Fruit fly (Drosophila melanogaster) Kc167 (cell line): ENCODE results near the gene UbcE2M.

ENCODE experiments used
- Myc ChIP-seq: fragments of >200 bp; optimal IDR thresholded peaks from 2 replicates; lab custom pipeline; 2017; ENCODE audit warnings: missing external identifiers
- Sin3A ChIP-seq: fragments of >200 bp; optimal IDR thresholded peaks from 2 replicates; lab custom pipeline; 2018; ENCODE audit warnings: missing external identifiers
- h ChIP-seq: fragments of >200 bp; optimal IDR thresholded peaks from 3 replicates; lab custom pipeline; 2018; ENCODE audit warnings: missing external identifiers
- insv ChIP-seq: fragments of >200 bp; optimal IDR thresholded peaks from 3 replicates; lab custom pipeline; 2018; ENCODE audit warnings: missing external identifiers
- psq ChIP-seq: fragments of >200 bp; optimal IDR thresholded peaks from 2 replicates; lab custom pipeline; 2017; ENCODE audit warnings: missing external identifiers
- ttk ChIP-seq: sonication (Bioruptor generic); optimal IDR thresholded peaks from 2 replicates; lab custom pipeline; 2017; ENCODE audit warnings: missing external identifiers

Gene UbcE2M

DNA sequence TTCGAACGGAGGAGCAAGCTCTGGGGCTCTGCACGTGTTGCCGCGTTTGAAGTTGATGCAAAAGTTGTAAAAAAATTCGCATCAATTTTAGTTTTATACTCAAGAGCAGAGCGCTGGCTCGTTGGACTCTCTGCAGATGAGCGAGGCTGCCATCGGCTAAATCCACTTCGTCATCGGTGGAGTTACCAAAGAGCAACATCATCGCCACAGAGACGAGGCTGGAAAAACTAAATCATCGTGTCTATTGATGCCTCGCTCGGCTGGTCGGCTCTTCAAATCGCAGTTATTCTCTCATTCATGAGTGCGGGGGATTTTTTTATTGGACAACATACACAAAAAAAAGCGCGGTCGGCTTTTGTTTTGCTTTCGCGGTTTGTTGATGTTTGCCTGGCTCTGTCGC lies 32.4 kb downstream of the UbcE2M start, which contains the start of gene CG13675:
CG13675 (minus strand) TSS at position 83 of the 400 bp plus-strand sequence.
- TF ChIP-seq ttk (lab: Kevin White, UChicago): no peak
- no peak for TF ChIP-seq insv
- no peak for TF ChIP-seq h (lab: Kevin White, UChicago)
- TF ChIP-seq psq (lab: Kevin White, UChicago): no peak
- no peak for TF ChIP-seq Myc (lab: Kevin White, UChicago)
- no peak for TF ChIP-seq Sin3A (lab: Kevin White, UChicago)

dm6 chr3L:8159724-8160422 lies 37.9 kb downstream of the UbcE2M start, which contains the start of gene CG43886:
Gene CG43886, minus strand, starts transcription at chr3L:8159774.
- TF ChIP-seq ttk (lab: Kevin White, UChicago): no peak
- no peak for TF ChIP-seq psq (lab: Kevin White, UChicago)
- no peak for TF ChIP-seq h (lab: Kevin White, UChicago)
- no peak for TF ChIP-seq insv
- TF ChIP-seq Myc (lab: Kevin White, UChicago): no peak
- TF ChIP-seq Sin3A (lab: Kevin White, UChicago): no peak

DNA sequence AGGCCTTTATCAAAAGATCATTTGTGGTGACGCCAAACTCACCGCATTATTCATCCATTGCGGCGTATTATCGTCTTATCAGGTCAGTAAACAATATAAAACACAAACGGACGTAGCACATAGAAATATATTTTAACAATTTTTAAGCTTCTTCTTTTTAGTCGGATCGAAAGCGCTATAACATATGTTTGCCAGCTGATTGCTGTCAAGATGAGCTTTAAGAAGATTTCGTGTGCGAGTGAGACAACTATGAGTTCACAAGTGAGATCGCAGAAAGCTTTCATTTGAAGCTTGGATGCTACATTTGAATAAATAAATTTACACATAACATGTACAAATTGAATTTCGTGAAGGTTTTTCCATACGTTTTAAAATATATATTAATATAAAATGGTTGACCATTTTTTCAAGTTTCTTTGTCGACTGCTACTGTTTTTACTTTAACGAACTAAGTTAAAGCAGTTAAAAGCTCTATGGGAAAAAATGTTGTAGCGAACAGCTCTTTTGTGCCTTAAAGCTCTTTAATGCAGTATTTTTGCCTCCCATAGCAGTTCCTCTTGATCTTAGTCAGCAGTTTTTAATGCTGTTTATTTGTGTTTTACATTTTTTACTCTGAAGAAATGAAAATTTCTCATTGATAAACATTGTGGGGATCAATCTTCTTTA lies 38.9 kb downstream of the UbcE2M start, which contains the start of gene CG42445:
CG42445 (minus strand) TSS at position 186 of the 666 bp plus-strand sequence.
- TF ChIP-seq h (lab: Kevin White, UChicago) (no peak), Myc (lab: Kevin White, UChicago) (no peak), ttk (lab: Kevin White, UChicago) (no peak), insv (no peak), Sin3A (lab: Kevin White, UChicago) (no peak), psq (lab: Kevin White, UChicago) (no peak)

DNA sequence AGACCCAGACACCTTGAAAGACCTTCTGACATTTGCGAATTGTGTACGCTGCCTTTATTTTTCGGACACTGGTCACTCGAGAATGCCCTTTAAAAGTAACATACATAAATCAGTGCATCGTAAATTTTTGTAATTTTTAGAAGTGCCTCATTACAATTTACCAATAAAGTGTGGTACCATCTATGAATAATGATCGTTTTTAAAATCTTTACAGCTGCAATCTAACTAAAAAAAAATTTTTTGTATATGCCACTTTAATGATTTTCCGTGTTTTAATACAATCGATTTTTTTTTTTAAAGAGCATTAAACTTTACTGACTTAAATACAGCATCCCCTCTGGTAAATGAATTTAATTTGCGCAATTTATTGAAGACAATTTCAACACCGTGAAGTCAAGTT lies 40.7 kb downstream of the UbcE2M start:
- TF ChIP-seq h (lab: Kevin White, UChicago) (no peak), psq (lab: Kevin White, UChicago) (no peak), Sin3A (lab: Kevin White, UChicago) (no peak), ttk (lab: Kevin White, UChicago) (no peak), insv (no peak), Myc (lab: Kevin White, UChicago) (no peak)

dm6 chr3L:8156199-8156598 lies 41.6 kb downstream of the UbcE2M start:
- TF ChIP-seq Myc (lab: Kevin White, UChicago) (no peak), Sin3A (lab: Kevin White, UChicago) (no peak), ttk (lab: Kevin White, UChicago) (no peak), insv (no peak), h (lab: Kevin White, UChicago) (no peak), psq (lab: Kevin White, UChicago) (no peak)

- TF ChIP-seq h (lab: Kevin White, UChicago) (no peak), psq (lab: Kevin White, UChicago) (no peak), ttk (lab: Kevin White, UChicago) (no peak), Myc (lab: Kevin White, UChicago) (no peak), Sin3A (lab: Kevin White, UChicago) (no peak)
Observed at dm6 chr3L:8155324-8155723, 42.5 kb downstream of the UbcE2M start.

- TF ChIP-seq psq (lab: Kevin White, UChicago) (no peak), h (lab: Kevin White, UChicago) (no peak), ttk (lab: Kevin White, UChicago) (no peak), Sin3A (lab: Kevin White, UChicago) (no peak), insv (no peak), Myc (lab: Kevin White, UChicago) (no peak)
Observed at dm6 chr3L:8154544-8154943, 43.2 kb downstream of the UbcE2M start.

dm6 chr3L:8153206-8153996 lies 44.4 kb downstream of the UbcE2M start:
- TF ChIP-seq Myc (lab: Kevin White, UChicago) (no peak), h (lab: Kevin White, UChicago) (no peak), ttk (lab: Kevin White, UChicago) (no peak), insv (no peak), Sin3A (lab: Kevin White, UChicago) (no peak), psq (lab: Kevin White, UChicago) (no peak)

DNA sequence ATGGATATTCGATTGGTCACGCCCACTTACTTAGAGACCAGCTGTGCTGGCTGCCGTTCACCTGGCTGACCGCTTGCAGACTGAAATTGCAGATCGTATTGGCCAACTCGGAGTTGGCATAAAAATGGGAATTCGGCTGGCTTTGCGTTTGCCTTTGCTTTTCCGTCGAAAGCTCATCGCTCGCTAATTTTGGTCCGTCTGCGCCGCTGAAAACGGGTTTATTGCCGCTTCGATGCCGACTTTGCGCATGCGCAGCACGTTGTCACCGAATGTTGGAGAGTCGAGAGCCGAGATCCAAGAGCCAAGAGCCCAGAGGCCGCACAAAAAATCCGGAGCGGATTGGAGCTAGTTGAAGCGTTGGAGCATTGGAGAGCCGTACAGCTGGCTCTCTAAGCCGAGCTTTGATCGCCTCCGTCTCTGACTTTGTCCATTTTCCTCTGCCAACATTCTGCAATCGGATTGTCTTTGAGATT lies 46.0 kb downstream of the UbcE2M start, which contains the start of gene CG13676:
CG13676 (minus strand) TSS at position 87 of the 473 bp plus-strand sequence.
- TF ChIP-seq Sin3A (lab: Kevin White, UChicago): no peak
- no peak for TF ChIP-seq ttk (lab: Kevin White, UChicago)

dm6 chr3L:8150812-8151211 lies 47.0 kb downstream of the UbcE2M start:
- TF ChIP-seq h (lab: Kevin White, UChicago) (no peak), Myc (lab: Kevin White, UChicago) (no peak), insv (no peak), psq (lab: Kevin White, UChicago) (no peak), Sin3A (lab: Kevin White, UChicago) (no peak), ttk (lab: Kevin White, UChicago) (no peak)

DNA sequence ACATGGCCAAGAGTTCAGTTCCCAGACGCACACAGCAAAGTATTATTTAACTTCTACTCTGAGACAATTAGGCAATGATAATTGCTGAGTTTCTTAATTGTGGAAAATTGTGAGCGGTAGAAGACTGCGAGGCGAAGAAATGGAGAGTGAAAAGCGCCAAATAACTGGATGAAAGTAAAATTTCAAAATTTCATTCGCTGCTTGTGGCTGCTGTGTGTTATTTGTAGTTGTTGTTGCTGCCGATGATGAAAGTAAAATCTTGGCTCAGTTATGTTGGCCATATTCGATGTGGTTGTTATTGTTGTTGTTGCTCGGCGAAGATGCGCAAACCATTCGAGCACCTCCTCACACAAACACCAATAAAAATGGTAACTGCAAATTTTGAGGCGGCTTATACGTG lies 47.5 kb downstream of the UbcE2M start:
- TF ChIP-seq Myc (lab: Kevin White, UChicago) (no peak), insv (no peak), Sin3A (lab: Kevin White, UChicago) (no peak), psq (lab: Kevin White, UChicago) (no peak), ttk (lab: Kevin White, UChicago) (no peak), h (lab: Kevin White, UChicago) (no peak)
